Fruit fly (Drosophila melanogaster): ENCODE data around the gene osk.

dm6 chr3R:8885581-8885980 lies 49.3 kb upstream of the osk start:
- TF ChIP-seq tj (GFP tag; optimal IDR thresholded peaks at IDR 0.05) (no peak), Mnt (GFP tag; optimal IDR thresholded peaks at IDR 0.05) (no peak), CG7101 (tag; optimal IDR thresholded peaks at IDR 0.05) (no peak), CG12768 (GFP tag; optimal IDR thresholded peaks at IDR 0.05) (no peak), toe (GFP tag; optimal IDR thresholded peaks at IDR 0.05) (no peak), Clk (GFP tag; optimal IDR thresholded peaks at IDR 0.05) (no peak), CG14711 (tag; optimal IDR thresholded peaks at IDR 0.05) (no peak), CG5204 (GFP tag; optimal IDR thresholded peaks at IDR 0.05) (no peak), cnc (optimal IDR thresholded peaks at IDR 0.05) (no peak)
